In genomic region chr2L:5446202-5446601, dm6 we compare ENCODE assay signal across 4 fruit fly cellular contexts.
TF ChIP-seq lines count a peak whose summit lies in the region.

No protein-coding gene starts in this region.

- TF ChIP-seq CTCF in whole organism, embryonic (GFP tag; optimal IDR thresholded peaks at IDR 0.05; lab: Kevin White, UChicago) = no peak

TF ChIP-seq in whole organism, embryonic, 481 proteins besides CTCF, POLR2A, EP300 and RAD21 (continues in another document):
- TF ChIP-seq kni (GFP tag; optimal IDR thresholded peaks at IDR 0.05; lab: Kevin White, UChicago) (peak; percentile 60), HmgZ (tag; optimal IDR thresholded peaks at IDR 0.05; lab: Kevin White, UChicago) (no peak), gt (GFP tag; IDR thresholded peaks at IDR 0.05; lab: Robert Waterston, UW) (no peak), exex (tag; optimal IDR thresholded peaks at IDR 0.05; lab: Kevin White, UChicago) (peak; percentile 5), Nf-YC (tag; optimal IDR thresholded peaks at IDR 0.05; lab: Kevin White, UChicago) (peak; percentile 68), CG31224 (GFP tag; IDR thresholded peaks at IDR 0.05; lab: Robert Waterston, UW) (no peak), Spps (tag; optimal IDR thresholded peaks at IDR 0.05; lab: Kevin White, UChicago) (no peak), Hand (GFP tag; optimal IDR thresholded peaks at IDR 0.05; lab: Kevin White, UChicago) (no peak), CG8359 (GFP tag; optimal IDR thresholded peaks at IDR 0.05; lab: Kevin White, UChicago; ENCODE audit: borderline replicate concordance) (no peak), B-H2 (GFP tag; optimal IDR thresholded peaks at IDR 0.05; lab: Kevin White, UChicago) (no peak), tll (GFP tag; optimal IDR thresholded peaks at IDR 0.05; lab: Kevin White, UChicago) (peak in 1 of 2 experiments; percentile 56), pita (GFP tag; optimal IDR thresholded peaks at IDR 0.05; lab: Kevin White, UChicago) (no peak), sqz (GFP tag; optimal IDR thresholded peaks at IDR 0.05; lab: Kevin White, UChicago) (peak; percentile 49), Ravus (GFP tag; IDR thresholded peaks at IDR 0.05; lab: Robert Waterston, UW) (no peak), H15 (GFP tag; IDR thresholded peaks at IDR 0.05; lab: Robert Waterston, UW) (peak; percentile 65; the same call in 2 of the 3 replicates), pros (GFP tag; optimal IDR thresholded peaks at IDR 0.05; lab: Kevin White, UChicago) (peak; percentile 85), CG12071 (GFP tag; optimal IDR thresholded peaks at IDR 0.05; lab: Kevin White, UChicago) (no peak), grn (GFP tag; optimal IDR thresholded peaks at IDR 0.05; lab: Kevin White, UChicago) (no peak), br (optimal IDR thresholded peaks at IDR 0.05; lab: Kevin White, UChicago) (no peak), ftz-f1 (GFP tag; optimal IDR thresholded peaks at IDR 0.05; lab: Kevin White, UChicago) (no peak), abd-A (tag; optimal IDR thresholded peaks at IDR 0.05; lab: Kevin White, UChicago) (peak; percentile 92), danr (GFP tag; IDR thresholded peaks at IDR 0.05; lab: Robert Waterston, UW) (no peak), CG9727 (GFP tag; optimal IDR thresholded peaks at IDR 0.05; lab: Kevin White, UChicago) (no peak)

TF ChIP-seq in whole organism, prepupa, 60 proteins besides CTCF, POLR2A, EP300 and RAD21:
- TF ChIP-seq topi (GFP tag; optimal IDR thresholded peaks at IDR 0.05; lab: Kevin White, UChicago) (no peak), CG6854 (GFP tag; optimal IDR thresholded peaks at IDR 0.05; lab: Kevin White, UChicago) (no peak), CG6163 (GFP tag; IDR thresholded peaks at IDR 0.05; lab: Robert Waterston, UW) (0 out of 3 replicates have a peak, but pooled peaks have one; percentile 13)

TF ChIP-seq in whole organism, pupa, 21 proteins besides CTCF, POLR2A, EP300 and RAD21:
- TF ChIP-seq D1 (tag; optimal IDR thresholded peaks at IDR 0.05; lab: Kevin White, UChicago) = no peak
- TF ChIP-seq CG8159 (tag; optimal IDR thresholded peaks at IDR 0.05; lab: Kevin White, UChicago) = peak; percentile 36

TF ChIP-seq in whole organism, wandering third instar larva, 38 proteins besides CTCF, POLR2A, EP300 and RAD21:
- TF ChIP-seq Rel (GFP tag; optimal IDR thresholded peaks at IDR 0.05; lab: Kevin White, UChicago) (no peak), Rel (tag; optimal IDR thresholded peaks at IDR 0.05; lab: Kevin White, UChicago) (no peak), Vsx2 (GFP tag; optimal IDR thresholded peaks at IDR 0.05; lab: Kevin White, UChicago; ENCODE audit: partially characterized antibody) (peak; percentile 86)
